Worm (Caenorhabditis elegans): Measurements from ENCODE around the gene T23F11.2.
A peak's percentile ranks its signal among the peaks of the same experiment; 100 is the strongest.

Gene T23F11.2

DNA sequence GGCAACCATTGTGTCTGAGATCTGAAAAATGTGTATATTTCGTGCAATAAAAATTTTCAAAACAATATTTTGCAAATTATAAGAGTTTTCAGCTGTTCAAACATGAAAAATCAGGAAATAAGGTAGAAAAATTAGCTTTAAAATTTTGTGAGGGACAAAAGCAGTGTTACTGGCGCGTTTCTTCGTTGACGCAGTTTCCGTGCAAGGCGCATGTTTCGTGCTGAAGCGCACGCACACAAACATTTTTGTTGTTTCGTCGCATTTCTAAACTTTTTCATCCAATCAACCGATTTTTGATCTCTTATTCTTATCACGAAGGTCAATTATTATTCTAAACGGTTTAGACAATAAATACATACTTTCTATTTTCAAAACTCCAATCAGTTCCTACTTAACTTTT is 38.0 kb upstream of the T23F11.2 start, which contains the start of gene nifk-1 (continued):
- TF ChIP-seq efl-1 (optimal IDR thresholded peaks at IDR 0.05) (peak; percentile 66 to 78), efl-1 (GFP tag; optimal IDR thresholded peaks at IDR 0.05 in 1 of 2) (peak; percentile 75 to 94), alr-1 (tag; optimal IDR thresholded peaks at IDR 0.05; ENCODE audit: borderline replicate concordance) (no peak), nhr-19 (GFP tag; conservative IDR thresholded peaks at IDR 0.05) (peak; percentile 59), egl-27 (tag; optimal IDR thresholded peaks at IDR 0.05) (no peak), fos-1 (tag; optimal IDR thresholded peaks at IDR 0.05) (peak; percentile 10), jun-1 (tag; optimal IDR thresholded peaks at IDR 0.05) (peak; percentile 21), C16A3.4 (tag; optimal IDR thresholded peaks at IDR 0.05) (peak; percentile 80), nhr-71 (tag; optimal IDR thresholded peaks at IDR 0.05) (peak; percentile 73), rnt-1 (tag; optimal IDR thresholded peaks at IDR 0.05) (peak; percentile 67), mab-9 (GFP tag; IDR thresholded peaks at IDR 0.05) (no peak), tbx-2 (tag; optimal IDR thresholded peaks at IDR 0.05) (peak; percentile 37), mdl-1 (tag; optimal IDR thresholded peaks at IDR 0.05) (peak in 1 of 2 experiments; percentile 31), nhr-90 (tag; optimal IDR thresholded peaks at IDR 0.05; ENCODE audit: poor library complexity) (peak; percentile 51), swsn-7 (tag; optimal IDR thresholded peaks at IDR 0.05) (peak; percentile 37), unc-98 (GFP tag; IDR thresholded peaks at IDR 0.05) (no peak), nhr-12 (tag; optimal IDR thresholded peaks at IDR 0.05) (no peak), lin-15B (tag; optimal IDR thresholded peaks at IDR 0.05) (peak; percentile 19), nhr-47 (tag; optimal IDR thresholded peaks at IDR 0.05) (peak; percentile 61)

- TF ChIP-seq isw-1 (GFP tag; IDR thresholded peaks at IDR 0.05) (no peak), sox-4 (tag; optimal IDR thresholded peaks at IDR 0.05) (no peak), skn-1 (tag; optimal IDR thresholded peaks at IDR 0.05) (peak; percentile 47), xbp-1 (tag; optimal IDR thresholded peaks at IDR 0.05) (peak; percentile 61), unc-62 (GFP tag; optimal IDR thresholded peaks at IDR 0.05) (no peak), ceh-88 (GFP tag; IDR thresholded peaks at IDR 0.05) (no peak), mep-1 (tag; optimal IDR thresholded peaks at IDR 0.05) (peak; percentile 87), nhr-84 (tag; optimal IDR thresholded peaks at IDR 0.05) (no peak), nhr-85 (tag) (peak; percentile 68), ceh-90 (tag; optimal IDR thresholded peaks at IDR 0.05) (peak; percentile 3), grh-1 (GFP tag; IDR thresholded peaks at IDR 0.05) (0 out of 2 replicates have a peak, but pooled peaks have one; percentile 38), fkh-8 (tag; optimal IDR thresholded peaks at IDR 0.05) (peak; percentile 20), ztf-4 (tag; optimal IDR thresholded peaks at IDR 0.05) (peak; percentile 50), lsy-2 (tag; optimal IDR thresholded peaks at IDR 0.05) (peak; percentile 64 to 79), nhr-90 (tag; optimal IDR thresholded peaks at IDR 0.05; ENCODE audit: poor library complexity) (peak; percentile 85), dsc-1 (tag; optimal IDR thresholded peaks at IDR 0.05) (peak; percentile 73), swsn-7 (tag; optimal IDR thresholded peaks at IDR 0.05) (peak; percentile 70), vab-15 (tag; optimal IDR thresholded peaks at IDR 0.05) (no peak), nhr-77 (tag; optimal IDR thresholded peaks at IDR 0.05) (peak; percentile 66), dpl-1 (GFP tag; optimal IDR thresholded peaks at IDR 0.05) (peak; percentile 40 to 62 (median 58)), alr-1 (tag; optimal IDR thresholded peaks at IDR 0.05; ENCODE audit: borderline replicate concordance) (no peak), snu-23 (GFP tag; optimal IDR thresholded peaks at IDR 0.05) (peak; percentile 87), ceh-63 (GFP tag; optimal IDR thresholded peaks at IDR 0.05) (no peak), lin-14 (GFP tag; optimal IDR thresholded peaks at IDR 0.05) (peak; percentile 64), mdl-1 (tag; optimal IDR thresholded peaks at IDR 0.05) (peak in 1 of 2 experiments; percentile 94), F16B12.6 (tag; optimal IDR thresholded peaks at IDR 0.05) (no peak), lin-15B (tag; optimal IDR thresholded peaks at IDR 0.05) (no peak), efl-1 (optimal IDR thresholded peaks at IDR 0.05) (peak; percentile 50 to 72), efl-1 (GFP tag; optimal IDR thresholded peaks at IDR 0.05 in 1 of 2) (peak; percentile 32 to 97), unc-86 (tag; optimal IDR thresholded peaks at IDR 0.05) (peak; percentile 6), pag-3 (tag; optimal IDR thresholded peaks at IDR 0.05; ENCODE audit: borderline replicate concordance, insufficient read depth) (no peak), nhr-12 (tag; optimal IDR thresholded peaks at IDR 0.05) (no peak), Y116A8C.19 (tag; optimal IDR thresholded peaks at IDR 0.05; ENCODE audit: borderline replicate concordance) (no peak), ces-1 (GFP tag; optimal IDR thresholded peaks at IDR 0.05) (no peak), lin-35 (GFP tag; optimal IDR thresholded peaks at IDR 0.05) (peak; percentile 41 to 86), elt-2 (tag; optimal IDR thresholded peaks at IDR 0.05) (peak; percentile 71), fkh-10 (GFP tag; optimal IDR thresholded peaks at IDR 0.05) (no peak), ceh-82 (tag; optimal IDR thresholded peaks at IDR 0.05) (peak; percentile 20 to 64 (median 61)), ztf-11 (tag; optimal IDR thresholded peaks at IDR 0.05) (peak in 1 of 2 experiments; percentile 15)
These were observed 34.3 kb upstream of the T23F11.2 start for ce11 chrIII:4689595-4689994.

Data from whole organism, L1 larva.